In the genomic region with DNA sequence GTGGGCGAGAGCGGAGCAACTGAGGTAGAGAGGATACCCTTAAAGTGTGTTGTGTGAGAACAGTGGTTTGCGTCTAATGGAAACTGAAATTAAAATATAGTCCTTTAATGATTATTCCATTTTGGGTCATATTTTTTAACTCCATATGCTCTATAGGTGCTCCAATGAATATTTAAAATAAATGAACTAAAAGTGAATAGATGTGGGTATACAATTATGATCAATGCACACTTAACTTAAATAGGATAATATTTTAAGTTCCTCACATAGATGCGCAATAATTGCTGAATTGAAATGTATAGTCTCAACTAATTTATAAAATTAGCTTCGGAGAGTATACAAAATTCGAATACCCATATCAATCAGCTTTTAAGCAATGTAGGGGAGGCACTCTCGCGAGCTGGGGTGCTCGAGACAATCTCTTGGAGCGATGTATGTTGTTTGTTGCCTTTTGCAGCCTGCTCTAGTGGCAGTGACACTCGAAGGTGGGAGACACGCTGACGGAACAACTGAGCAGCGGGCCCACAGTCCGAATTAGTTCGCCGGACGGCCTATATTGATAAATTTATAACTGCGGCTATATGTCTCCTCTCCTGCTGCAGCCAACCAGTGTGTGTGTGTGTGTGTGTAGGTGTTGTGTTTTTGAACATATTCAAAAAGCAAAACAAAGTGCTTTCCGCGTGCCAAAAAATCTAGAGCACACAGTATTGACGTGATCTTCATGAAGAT, we compare ENCODE assay signal across 1 fruit fly cellular context.
TF ChIP-seq lines count a peak whose summit lies in the region.

No protein-coding gene starts in this region.

TF ChIP-seq in whole organism, embryonic, 481 proteins besides CTCF, POLR2A, EP300 and RAD21 (continued from another document):
- TF ChIP-seq CrebB (tag; optimal IDR thresholded peaks at IDR 0.05; lab: Kevin White, UChicago) (no peak), bowl (GFP tag; IDR thresholded peaks at IDR 0.05; lab: Robert Waterston, UW) (no peak), PHDP (tag; optimal IDR thresholded peaks at IDR 0.05; lab: Kevin White, UChicago) (peak; percentile 89), ci (GFP tag; IDR thresholded peaks at IDR 0.05; lab: Robert Waterston, UW) (peak; percentile 55; the same call in 1 of the 3 replicates), Awh (GFP tag; IDR thresholded peaks at IDR 0.05; lab: Robert Waterston, UW) (0 out of 2 replicates have a peak, but pooled peaks have one; percentile 47), YL-1 (GFP tag; optimal IDR thresholded peaks at IDR 0.05; lab: Kevin White, UChicago) (no peak), CG1792 (GFP tag; optimal IDR thresholded peaks at IDR 0.05; lab: Kevin White, UChicago) (peak; percentile 60), lilli (GFP tag; optimal IDR thresholded peaks at IDR 0.05; lab: Kevin White, UChicago) (peak; percentile 75), CG6765 (GFP tag; optimal IDR thresholded peaks at IDR 0.05; lab: Kevin White, UChicago) (peak; percentile 60), Lhr (GFP tag; optimal IDR thresholded peaks at IDR 0.05; lab: Kevin White, UChicago) (peak; percentile 30), Taf1 (GFP tag; IDR thresholded peaks at IDR 0.05; lab: Robert Waterston, UW) (0 out of 2 replicates have a peak, but pooled peaks have one; percentile 10), croc (GFP tag; conservative IDR thresholded peaks at IDR 0.05; lab: Robert Waterston, UW) (peak; percentile 44; the same call in 1 of the 3 replicates), CG14014 (GFP tag; IDR thresholded peaks at IDR 0.05; lab: Robert Waterston, UW) (peak; percentile 29; the same call in 1 of the 2 replicates), zfh1 (GFP tag; IDR thresholded peaks at IDR 0.05; lab: Robert Waterston, UW) (peak; percentile 52; the same call in 2 of the 3 replicates), CG10274 (GFP tag; optimal IDR thresholded peaks at IDR 0.05; lab: Kevin White, UChicago) (peak; percentile 64), CG18011 (GFP tag; optimal IDR thresholded peaks at IDR 0.05; lab: Kevin White, UChicago) (peak; percentile 83), Antp (GFP tag; optimal IDR thresholded peaks at IDR 0.05; lab: Kevin White, UChicago) (peak; percentile 53), btn (GFP tag; optimal IDR thresholded peaks at IDR 0.05; lab: Kevin White, UChicago) (peak; percentile 56)
